Fruit fly (Drosophila melanogaster) whole organism, embryonic: ENCODE measurements around the gene CG10137.

Source experiments
- Awh ChIP-seq: fragments of 200-800 bp; sonication (Bioruptor generic); IDR thresholded peaks from 2 replicates; pipeline ENCODE4, ENCODE4 v1.3.6; 2022; ENCODE audit warnings: missing biosample characterization, missing genetic modification characterization
- BEAF-32 ChIP-seq: fragments of 200-800 bp; sonication (Bioruptor generic); optimal IDR thresholded peaks from 3 replicates; lab custom pipeline; 2017; ENCODE audit warnings: missing biosample characterization, missing genetic modification characterization, mild to moderate bottlenecking, moderate library complexity, missing genetic modification reagents
- CG11247 ChIP-seq: fragments of 200-800 bp; sonication (Bioruptor generic); IDR thresholded peaks from 2 replicates; pipeline ENCODE4 v1.3.6; 2022; ENCODE audit warnings: missing biosample characterization, missing genetic modification characterization
- CG12104 ChIP-seq: fragments of 200-800 bp; sonication (Bioruptor generic); optimal IDR thresholded peaks from 3 replicates; lab custom pipeline; 2016; ENCODE audit warnings: missing biosample characterization, missing genetic modification characterization
- CG15073 ChIP-seq: fragments of 200-800 bp; sonication (Bioruptor generic); optimal IDR thresholded peaks from 2 replicates; lab custom pipeline; 2016; ENCODE audit warnings: missing biosample characterization, missing genetic modification characterization
- CG1602 ChIP-seq: fragments of 200-800 bp; sonication (Bioruptor generic); optimal IDR thresholded peaks from 3 replicates; lab custom pipeline; 2016; ENCODE audit warnings: missing biosample characterization, missing genetic modification characterization
- CG1647 ChIP-seq: fragments of 200-800 bp; sonication (Bioruptor generic); optimal IDR thresholded peaks from 3 replicates; lab custom pipeline; 2016; ENCODE audit warnings: missing biosample characterization, missing genetic modification characterization
- CG16779 ChIP-seq: fragments of 200-800 bp; sonication (Bioruptor generic); IDR thresholded peaks from 2 replicates; pipeline ENCODE4 v1.3.6; 2022; ENCODE audit warnings: missing biosample characterization, missing genetic modification characterization
- CG18011 ChIP-seq: fragments of 200-800 bp; sonication (Bioruptor generic); optimal IDR thresholded peaks from 2 replicates; lab custom pipeline; 2017; ENCODE audit warnings: missing biosample characterization, missing genetic modification characterization, mild to moderate bottlenecking, moderate library complexity, missing genotype
- CG18262 ChIP-seq: fragments of 200-800 bp; optimal IDR thresholded peaks from 3 replicates; lab custom pipeline; 2019; ENCODE audit warnings: missing biosample characterization, mild to moderate bottlenecking, missing genetic modification characterization, moderate library complexity
- CG31224 ChIP-seq: fragments of 200-800 bp; sonication (Bioruptor generic); IDR thresholded peaks from 2 replicates; pipeline ENCODE4 v1.3.6; 2022; ENCODE audit warnings: missing biosample characterization, missing genetic modification characterization
- CG32532 ChIP-seq: fragments of 200-800 bp; sonication (Bioruptor generic); IDR thresholded peaks from 2 replicates; pipeline ENCODE4 v1.3.6; 2022; ENCODE audit warnings: missing biosample characterization, missing genetic modification characterization
- CG32772 ChIP-seq: fragments of 200-800 bp; sonication (Bioruptor generic); IDR thresholded peaks from 2 replicates; pipeline ENCODE4 v1.3.6; 2022; ENCODE audit warnings: missing biosample characterization, missing genetic modification characterization
- CG5245 ChIP-seq: fragments of 200-800 bp; sonication (Bioruptor generic); optimal IDR thresholded peaks from 3 replicates; lab custom pipeline; 2016; ENCODE audit warnings: missing biosample characterization, missing genetic modification characterization
- CG6689 ChIP-seq: fragments of 200-800 bp; sonication (Bioruptor generic); IDR thresholded peaks from 2 replicates; pipeline ENCODE4 v1.3.6; 2022; ENCODE audit warnings: missing biosample characterization, missing genetic modification characterization
- CG7372 ChIP-seq: fragments of 200-800 bp; sonication (Bioruptor generic); IDR thresholded peaks from 2 replicates; pipeline ENCODE4 v1.3.6; 2022; ENCODE audit warnings: missing biosample characterization, missing genetic modification characterization
- CG7928 ChIP-seq: fragments of 200-800 bp; sonication (Bioruptor generic); optimal IDR thresholded peaks from 2 replicates; lab custom pipeline; 2017; ENCODE audit warnings: missing biosample characterization, mild to moderate bottlenecking, missing genetic modification characterization
- CG9437 ChIP-seq: fragments of 200-800 bp; sonication (Bioruptor generic); optimal IDR thresholded peaks from 2 replicates; lab custom pipeline; 2018; ENCODE audit warnings: missing biosample characterization, mild to moderate bottlenecking, missing genetic modification characterization
- CTCF ChIP-seq: fragments of 200-800 bp; sonication (Bioruptor generic); optimal IDR thresholded peaks from 2 replicates; lab custom pipeline; 2017; ENCODE audit warnings: missing biosample characterization, mild to moderate bottlenecking, missing genetic modification characterization, moderate library complexity
- Chrac-16 ChIP-seq: fragments of 200-800 bp; sonication (Bioruptor generic); optimal IDR thresholded peaks from 3 replicates; lab custom pipeline; 2016; ENCODE audit warnings: missing biosample characterization, missing genetic modification characterization
- Doc3 ChIP-seq: fragments of 200-800 bp; sonication (Bioruptor generic); IDR thresholded peaks from 3 replicates; pipeline ENCODE4 v1.3.6; 2022; ENCODE audit warnings: missing biosample characterization, missing genetic modification characterization; ENCODE audit not compliant: partially characterized antibody
- Gsc ChIP-seq: fragments of 200-800 bp; sonication (Bioruptor generic); IDR thresholded peaks from 2 replicates; pipeline ENCODE4 v1.3.6; 2022; ENCODE audit warnings: missing biosample characterization, missing genetic modification characterization
- H2.0 ChIP-seq: fragments of 200-800 bp; sonication (Bioruptor generic); IDR thresholded peaks from 2 replicates; pipeline ENCODE4 v1.3.6; 2022; ENCODE audit warnings: missing biosample characterization, missing genetic modification characterization
- Hey ChIP-seq: fragments of 200-800 bp; sonication (Bioruptor generic); optimal IDR thresholded peaks from 3 replicates; lab custom pipeline; 2018; ENCODE audit warnings: missing biosample characterization, mild to moderate bottlenecking, missing genetic modification characterization
- Hr51 ChIP-seq, 2 experiments: fragments of 200-800 bp; sonication (Bioruptor generic); optimal IDR thresholded peaks; 2 replicates in 1 of 2; 3 replicates in 1 of 2; lab custom pipeline; 2016 to 2018; ENCODE audit warnings: missing biosample characterization in 2 of 2, missing genetic modification characterization in 2 of 2, mild to moderate bottlenecking in 1 of 2, moderate library complexity in 1 of 2
- Lim3 ChIP-seq: fragments of 200-800 bp; sonication (Bioruptor generic); IDR thresholded peaks from 2 replicates; pipeline ENCODE4 v1.3.6; 2022; ENCODE audit warnings: missing biosample characterization, missing genetic modification characterization
- MTF-1 ChIP-seq: fragments of 200-800 bp; sonication (Bioruptor generic); optimal IDR thresholded peaks from 2 replicates; lab custom pipeline; 2018; ENCODE audit warnings: missing biosample characterization, mild to moderate bottlenecking, missing genetic modification characterization, borderline replicate concordance
- Max ChIP-seq: fragments of 200-800 bp; sonication (Bioruptor generic); optimal IDR thresholded peaks from 2 replicates; lab custom pipeline; 2016; ENCODE audit warnings: missing biosample characterization, mild to moderate bottlenecking, missing genetic modification characterization
- NFAT ChIP-seq: fragments of 200-800 bp; sonication (Bioruptor generic); IDR thresholded peaks from 2 replicates; pipeline ENCODE4 v1.3.6; 2022; ENCODE audit warnings: missing biosample characterization, missing genetic modification characterization
- Nf-YB ChIP-seq: fragments of 200-800 bp; sonication (Bioruptor generic); optimal IDR thresholded peaks from 3 replicates; lab custom pipeline; 2019; ENCODE audit warnings: missing biosample characterization, mild to moderate bottlenecking, missing genetic modification characterization, moderate library complexity
- Rx ChIP-seq: fragments of 200-800 bp; sonication (Bioruptor generic); IDR thresholded peaks from 2 replicates; pipeline ENCODE4 v1.3.6; 2022; ENCODE audit warnings: missing biosample characterization, missing genetic modification characterization
- Spps ChIP-seq: fragments of 200-800 bp; sonication (Bioruptor generic); optimal IDR thresholded peaks from 2 replicates; lab custom pipeline; 2018; ENCODE audit warnings: missing biosample characterization, mild to moderate bottlenecking, missing genetic modification characterization
- Stat92E ChIP-seq, 3 experiments: fragments of >200 bp in 2 of 3; fragments of 200-800 bp in 1 of 3; sonication (Bioruptor generic) in 1 of 3; optimal IDR thresholded peaks; 2 replicates each; lab custom pipeline; 2017 to 2019; ENCODE audit warnings: missing biosample characterization in 3 of 3, missing genetic modification characterization in 3 of 3, mild to moderate bottlenecking in 1 of 3, moderate library complexity in 1 of 3
- aop ChIP-seq: fragments of 200-800 bp; sonication (Bioruptor generic); IDR thresholded peaks from 2 replicates; pipeline ENCODE4 v1.3.6; 2022; ENCODE audit warnings: missing biosample characterization, missing genetic modification characterization
- ase ChIP-seq: fragments of 200-800 bp; sonication (Bioruptor generic); IDR thresholded peaks from 3 replicates; pipeline ENCODE4 v1.3.6; 2022; ENCODE audit warnings: missing biosample characterization, missing genetic modification characterization
- dimm ChIP-seq: fragments of 200-800 bp; sonication (Bioruptor generic); IDR thresholded peaks from 2 replicates; pipeline ENCODE4 v1.3.6; 2022; ENCODE audit warnings: missing biosample characterization, missing genetic modification characterization
- dmrt99B ChIP-seq: fragments of 200-800 bp; sonication (Bioruptor generic); optimal IDR thresholded peaks from 2 replicates; lab custom pipeline; 2018; ENCODE audit warnings: missing biosample characterization, mild to moderate bottlenecking, missing genetic modification characterization, moderate library complexity
- esg ChIP-seq: fragments of 200-800 bp; sonication (Bioruptor generic); conservative IDR thresholded peaks from 2 replicates; pipeline ENCODE4 v1.3.6; 2022; ENCODE audit warnings: missing biosample characterization, missing genetic modification characterization
- eve ChIP-seq, 2 experiments: fragments of >200 bp; optimal IDR thresholded peaks; 2 replicates each; lab custom pipeline; 2017; ENCODE audit warnings: missing biosample characterization in 2 of 2, missing genetic modification characterization in 2 of 2
- fd64A ChIP-seq: fragments of 200-800 bp; sonication (Bioruptor generic); optimal IDR thresholded peaks from 3 replicates; lab custom pipeline; 2018; ENCODE audit warnings: missing biosample characterization, mild to moderate bottlenecking, missing genetic modification characterization
- ftz-f1 ChIP-seq: fragments of 200-800 bp; sonication (Bioruptor generic); optimal IDR thresholded peaks from 2 replicates; lab custom pipeline; 2016; ENCODE audit warnings: missing biosample characterization, missing genetic modification characterization
- insv ChIP-seq, 2 experiments: fragments of 200-800 bp; sonication (Bioruptor generic); optimal IDR thresholded peaks; 3 replicates each; lab custom pipeline; 2016 to 2018; ENCODE audit warnings: missing biosample characterization in 2 of 2, missing genetic modification characterization in 2 of 2
- otp ChIP-seq: fragments of 200-800 bp; sonication (Bioruptor generic); IDR thresholded peaks from 3 replicates; pipeline ENCODE4, ENCODE4 v1.3.6; 2022; ENCODE audit warnings: missing biosample characterization, missing genetic modification characterization
- phol ChIP-seq: fragments of 200-800 bp; sonication (Bioruptor generic); optimal IDR thresholded peaks from 3 replicates; lab custom pipeline; 2018; ENCODE audit warnings: missing biosample characterization, mild to moderate bottlenecking, missing genetic modification characterization, moderate library complexity
- prd ChIP-seq, 3 experiments: fragments of >200 bp in 2 of 3; fragments of 200-800 bp in 1 of 3; sonication (Bioruptor generic) in 1 of 3; optimal IDR thresholded peaks in 2 of 3; IDR thresholded peaks in 1 of 3; 2 replicates in 2 of 3; 3 replicates in 1 of 3; pipeline versions ENCODE4 v1.3.6 to Lab custom; 2017 to 2022; ENCODE audit warnings: missing biosample characterization in 1 of 3, missing genetic modification characterization in 1 of 3
- sens ChIP-seq: fragments of 200-800 bp; sonication (Bioruptor generic); peaks from one replicate; lab custom pipeline; 2016; ENCODE audit warnings: missing biosample characterization, missing genetic modification characterization
- sug ChIP-seq: fragments of 200-800 bp; optimal IDR thresholded peaks from 2 replicates; lab custom pipeline; 2019; ENCODE audit warnings: missing biosample characterization, mild to moderate bottlenecking, missing genetic modification characterization, moderate library complexity
- twi ChIP-seq: fragments of 200-800 bp; optimal IDR thresholded peaks from 2 replicates; lab custom pipeline; 2019; ENCODE audit warnings: missing biosample characterization, mild to moderate bottlenecking, missing genetic modification characterization, moderate library complexity
- vvl ChIP-seq: fragments of 200-800 bp; sonication (Bioruptor generic); IDR thresholded peaks from 2 replicates; pipeline ENCODE4 v1.3.6; 2022; ENCODE audit warnings: missing biosample characterization, missing genetic modification characterization

The CG10137 gene

DNA sequence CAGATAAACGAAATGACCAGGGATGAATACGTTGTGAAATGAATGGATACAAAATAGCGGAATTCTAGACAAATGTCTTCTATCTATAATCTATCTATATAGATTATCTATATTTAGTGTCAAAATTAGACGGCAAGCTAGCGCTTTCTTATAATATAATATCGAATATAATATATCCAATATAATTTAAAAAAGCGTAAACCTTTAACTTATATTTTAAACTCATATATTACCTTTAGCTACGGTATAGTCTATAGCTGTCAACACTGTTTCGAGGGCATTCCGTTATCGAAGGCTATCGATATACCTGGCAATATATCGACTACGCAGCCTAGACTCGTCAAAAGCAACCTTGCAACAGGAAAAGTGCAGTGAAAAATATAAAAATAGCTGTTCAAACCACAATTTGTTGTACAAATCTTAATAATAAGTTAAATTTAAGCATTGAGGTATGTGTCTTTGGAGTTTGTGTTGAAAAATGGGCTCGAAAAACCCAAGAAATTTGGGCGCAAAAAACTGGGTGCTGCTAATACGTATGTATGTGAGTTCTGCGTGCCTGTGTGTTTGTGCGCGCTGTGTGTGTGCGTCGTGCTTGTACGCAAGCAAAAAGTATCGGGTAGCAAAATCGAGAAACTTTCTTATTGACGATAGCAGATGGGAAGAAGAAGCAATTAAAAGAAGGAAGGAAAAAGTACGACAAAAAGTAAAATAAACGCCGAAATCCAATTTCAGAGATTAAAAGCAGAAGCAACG lies 33.4 kb upstream of the CG10137 start, which contains the start of the genes swm and Ctu2 (continued):
- TF ChIP-seq insv (GFP tag; optimal IDR thresholded peaks at IDR 0.05; lab: Kevin White, UChicago) (peak in 1 of 2 experiments; percentile 51), twi (peak; percentile 74), Max (GFP tag; lab: Kevin White, UChicago) (peak; percentile 2), Lim3 (GFP tag; lab: Robert Waterston, UW) (no peak), otp (GFP tag; lab: Robert Waterston, UW) (no peak), Rx (GFP tag; lab: Robert Waterston, UW) (peak; percentile 18; the same call in 1 of the 2 replicates), CG32772 (GFP tag; lab: Robert Waterston, UW) (peak; percentile 35; the same call in 1 of the 2 replicates), H2.0 (GFP tag; lab: Robert Waterston, UW) (0 out of 2 replicates have a peak, but pooled peaks have one; percentile 27), Chrac-16 (GFP tag; lab: Kevin White, UChicago) (peak; percentile 54), Hr51 (GFP tag; optimal IDR thresholded peaks at IDR 0.05; lab: Kevin White, UChicago) (no peak), Hey (tag; lab: Kevin White, UChicago) (no peak), CG32532 (GFP tag; lab: Robert Waterston, UW) (peak; percentile 70), dimm (GFP tag; lab: Robert Waterston, UW) (no peak), CG9437 (GFP tag; lab: Kevin White, UChicago) (peak; percentile 79), Spps (tag; lab: Kevin White, UChicago) (peak; percentile 13), CG12104 (GFP tag; lab: Kevin White, UChicago) (peak; percentile 36), CG18011 (GFP tag; lab: Kevin White, UChicago) (peak; percentile 21), NFAT (GFP tag; lab: Robert Waterston, UW) (no peak), Gsc (GFP tag; lab: Robert Waterston, UW) (no peak), aop (no peak), fd64A (GFP tag; lab: Kevin White, UChicago) (no peak), phol (peak; percentile 79), CTCF (no peak), Awh (GFP tag; lab: Robert Waterston, UW) (no peak), CG15073 (GFP tag; lab: Kevin White, UChicago) (no peak), Doc3 (GFP tag; lab: Robert Waterston, UW) (peak; percentile 70), esg (peak; percentile 31; the same call in 1 of the 2 replicates), BEAF-32 (GFP tag; lab: Kevin White, UChicago) (peak; percentile 81), prd (optimal IDR thresholded peaks at IDR 0.05; lab: Kevin White, UChicago) (no peak), prd (GFP tag; IDR thresholded peaks at IDR 0.05; lab: Robert Waterston, UW) (peak; percentile 63; the same call in 2 of the 3 replicates), CG1602 (peak; percentile 59), sens (GFP tag; lab: Kevin White, UChicago) (peak; percentile 66), Nf-YB (peak; percentile 49), CG7928 (GFP tag; lab: Kevin White, UChicago) (peak; percentile 88), ase (GFP tag; lab: Robert Waterston, UW) (no peak), CG5245 (no peak), CG16779 (no peak), vvl (GFP tag; lab: Robert Waterston, UW) (peak; percentile 54), CG31224 (GFP tag; lab: Robert Waterston, UW) (peak; percentile 36; the same call in 1 of the 2 replicates), Stat92E (GFP tag; optimal IDR thresholded peaks at IDR 0.05; lab: Kevin White, UChicago) (no peak), dmrt99B (no peak), CG7372 (GFP tag; lab: Robert Waterston, UW) (peak; percentile 57; the same call in 1 of the 2 replicates), ftz-f1 (peak; percentile 92), sug (tag; lab: Kevin White, UChicago) (peak; percentile 85), CG18262 (tag; lab: Kevin White, UChicago) (peak; percentile 73), eve (GFP tag; optimal IDR thresholded peaks at IDR 0.05; lab: Kevin White, UChicago) (no peak), CG11247 (GFP tag; lab: Robert Waterston, UW) (no peak), MTF-1 (no peak), CG1647 (no peak), CG6689 (GFP tag; lab: Robert Waterston, UW) (peak; percentile 68)
